Worm (Caenorhabditis elegans): ENCODE measurements around the gene F32D8.5.

F32D8.5 gene

DNA sequence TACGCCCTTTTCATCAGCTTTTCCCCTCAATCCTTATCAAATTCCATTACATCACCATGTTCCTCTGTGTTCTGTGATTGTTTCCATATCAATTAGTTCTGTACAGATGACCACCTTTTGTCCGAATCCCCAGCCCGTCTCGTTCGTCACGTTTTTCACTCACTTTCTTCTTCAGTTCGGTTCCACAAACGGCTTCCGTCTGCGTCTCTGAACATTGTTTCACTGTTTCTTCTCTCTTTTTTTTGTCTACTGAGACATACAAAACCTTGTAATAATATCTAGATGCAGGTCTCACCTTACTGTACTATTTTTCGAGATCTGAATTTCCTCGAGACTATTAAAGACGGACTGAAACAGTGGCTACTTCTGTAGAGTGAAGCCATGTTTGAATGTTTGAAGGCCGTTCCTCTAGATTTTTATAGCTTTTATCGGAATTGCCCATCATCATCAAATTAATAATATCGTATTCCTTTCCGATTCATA lies 8.2 kb upstream of the F32D8.5 start, which contains the start of gene F32D8.3:
F32D8.3 (plus strand) TSS at position 433 of the 483 bp plus-strand sequence.
- TF ChIP-seq hmbx-1 (tag; optimal IDR thresholded peaks at IDR 0.05) (no peak), aly-1 (tag; optimal IDR thresholded peaks at IDR 0.05) (no peak), tbx-11 (GFP tag; IDR thresholded peaks at IDR 0.05) (no peak), ceh-36 (tag; optimal IDR thresholded peaks at IDR 0.05) (no peak), pes-1 (GFP tag; IDR thresholded peaks at IDR 0.05) (no peak), tra-4 (tag; optimal IDR thresholded peaks at IDR 0.05) (no peak), sea-1 (GFP tag; conservative IDR thresholded peaks at IDR 0.05) (no peak), hmg-4 (GFP tag; optimal IDR thresholded peaks at IDR 0.05) (no peak), tbx-37 (GFP tag; conservative IDR thresholded peaks at IDR 0.05) (no peak), scrt-1 (GFP tag; IDR thresholded peaks at IDR 0.05) (no peak)

DNA sequence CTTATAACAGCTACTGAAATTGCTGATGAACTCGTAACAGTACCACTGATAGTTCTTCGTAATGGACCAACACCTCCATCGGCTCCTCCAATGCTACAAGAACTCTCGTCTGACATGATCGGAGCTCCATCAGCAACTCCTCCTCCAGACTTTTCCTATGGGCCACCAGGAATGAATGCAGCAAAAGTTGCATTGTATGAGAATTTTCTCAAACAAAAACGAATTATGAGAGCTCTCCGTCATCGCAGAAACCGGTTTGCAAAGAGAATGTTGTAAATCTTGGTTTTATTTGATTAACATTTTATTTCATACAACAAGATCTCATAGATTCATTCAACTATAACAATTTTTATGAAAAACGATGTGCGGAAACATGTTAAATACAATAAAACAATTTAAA lies 7.0 kb upstream of the F32D8.5 start:
- TF ChIP-seq pes-1 (GFP tag; IDR thresholded peaks at IDR 0.05), result no peak

DNA sequence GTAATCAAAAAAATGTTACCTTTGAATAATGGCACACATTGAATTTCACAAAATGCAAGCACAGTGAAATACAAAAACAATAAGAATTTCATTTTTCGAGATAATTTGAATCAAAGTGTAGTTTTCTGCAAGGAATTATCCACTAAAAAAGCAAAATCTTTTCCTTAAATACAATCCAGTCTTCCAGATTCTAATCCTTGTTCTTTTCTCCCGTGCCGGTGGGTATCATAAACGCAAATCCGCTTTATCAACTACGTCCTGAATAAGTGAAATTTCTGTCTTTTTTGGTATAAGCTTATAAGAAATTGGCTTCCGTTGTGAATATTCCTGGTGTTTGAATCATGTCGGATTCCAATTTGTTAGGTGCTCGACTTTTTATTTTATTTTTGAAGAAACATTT lies 6.4 kb upstream of the F32D8.5 start:
- TF ChIP-seq hmg-4 (GFP tag; optimal IDR thresholded peaks at IDR 0.05), result no peak

DNA sequence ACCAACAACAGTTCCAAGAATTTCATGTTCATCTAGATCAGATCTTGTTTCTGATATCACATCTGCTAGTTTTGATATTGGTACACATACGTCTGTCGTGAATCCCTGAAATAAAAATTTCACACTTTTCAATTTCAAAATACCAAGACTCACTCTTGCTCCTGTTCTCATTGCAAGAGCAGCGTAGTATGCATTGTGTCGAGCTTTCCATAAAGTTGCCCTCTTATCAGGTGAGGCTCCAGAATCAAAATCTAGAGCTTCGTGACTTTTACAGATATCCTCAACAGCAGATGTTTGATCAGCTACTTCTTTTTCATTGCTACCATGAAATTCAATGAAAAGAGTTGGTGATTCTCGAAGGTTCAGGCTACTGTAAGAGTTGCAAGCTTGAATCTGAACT lies 5.6 kb upstream of the F32D8.5 start, which contains the start of gene F32D8.11:
F32D8.11 (minus strand) TSS at position 101 of the 400 bp plus-strand sequence.
- TF ChIP-seq ceh-36 (tag; optimal IDR thresholded peaks at IDR 0.05), result no peak

DNA sequence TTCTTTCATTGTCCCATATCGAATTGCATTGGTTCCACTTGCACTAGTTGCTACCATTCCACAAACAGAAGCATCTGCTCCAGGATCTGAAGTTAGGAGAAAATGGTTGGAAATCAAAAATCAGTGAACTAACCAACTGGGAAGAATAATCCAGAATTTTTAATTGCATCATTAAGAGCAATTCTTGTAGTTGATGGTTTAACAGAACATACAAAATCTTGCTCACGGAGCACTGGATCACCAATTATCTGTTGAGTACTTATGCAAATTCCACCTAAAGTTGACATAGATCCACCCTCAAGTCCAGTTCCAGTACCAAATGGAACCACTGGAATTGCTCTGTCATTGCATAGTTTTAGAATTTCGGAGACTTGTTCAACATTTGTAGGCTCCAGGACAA lies 4.8 kb upstream of the F32D8.5 start:
- TF ChIP-seq hmbx-1 (tag; optimal IDR thresholded peaks at IDR 0.05) (no peak), ets-7 (tag; optimal IDR thresholded peaks at IDR 0.05) (no peak), ceh-36 (tag; optimal IDR thresholded peaks at IDR 0.05) (no peak)

DNA sequence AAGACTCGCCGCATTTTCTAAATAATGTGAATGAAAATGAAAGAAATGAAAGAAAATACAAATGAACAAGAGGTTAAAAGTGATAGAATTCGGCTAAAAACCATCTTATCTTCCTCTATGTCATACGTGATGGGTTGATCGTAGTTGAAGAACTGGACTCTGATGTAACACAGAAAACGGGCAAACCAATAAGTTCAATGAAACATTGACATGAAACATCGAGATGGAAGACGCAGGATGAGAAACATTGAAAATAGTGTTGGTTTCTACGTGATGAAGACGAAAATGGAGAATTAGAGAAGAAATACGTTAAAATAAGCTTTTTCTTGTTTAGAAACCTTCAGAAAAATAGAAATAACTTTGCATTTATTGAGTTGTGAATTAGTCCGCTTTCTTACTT lies 3.6 kb upstream of the F32D8.5 start, which contains the start of gene F32D8.12:
F32D8.12 (minus strand) TSS at position 48 of the 400 bp plus-strand sequence.
- no peak for TF ChIP-seq ceh-13 (GFP tag; optimal IDR thresholded peaks at IDR 0.05)
- TF ChIP-seq F13C5.2 (tag; optimal IDR thresholded peaks at IDR 0.05), result no peak
- no peak for TF ChIP-seq scrt-1 (GFP tag; IDR thresholded peaks at IDR 0.05)
- TF ChIP-seq hmg-4 (GFP tag; optimal IDR thresholded peaks at IDR 0.05), result no peak
- TF ChIP-seq sea-1 (GFP tag; conservative IDR thresholded peaks at IDR 0.05), result no peak
- no peak for TF ChIP-seq tbx-11 (GFP tag; IDR thresholded peaks at IDR 0.05)
- TF ChIP-seq ceh-36 (tag; optimal IDR thresholded peaks at IDR 0.05), result no peak
- TF ChIP-seq B0310.2 (tag; optimal IDR thresholded peaks at IDR 0.05), result no peak
- TF ChIP-seq flt-1 (GFP tag; IDR thresholded peaks at IDR 0.05), result no peak
- no peak for TF ChIP-seq ama-1 (optimal IDR thresholded peaks at IDR 0.05)
- TF ChIP-seq pes-1 (GFP tag; IDR thresholded peaks at IDR 0.05), result no peak
- no peak for TF ChIP-seq hnd-1 (tag; optimal IDR thresholded peaks at IDR 0.05)
- TF ChIP-seq ets-7 (tag; optimal IDR thresholded peaks at IDR 0.05), result no peak
- TF ChIP-seq aly-1 (tag; optimal IDR thresholded peaks at IDR 0.05), result no peak
- no peak for TF ChIP-seq hmbx-1 (tag; optimal IDR thresholded peaks at IDR 0.05)
- TF ChIP-seq tra-4 (tag; optimal IDR thresholded peaks at IDR 0.05), result no peak
- TF ChIP-seq tbx-37 (GFP tag; conservative IDR thresholded peaks at IDR 0.05), result no peak

DNA sequence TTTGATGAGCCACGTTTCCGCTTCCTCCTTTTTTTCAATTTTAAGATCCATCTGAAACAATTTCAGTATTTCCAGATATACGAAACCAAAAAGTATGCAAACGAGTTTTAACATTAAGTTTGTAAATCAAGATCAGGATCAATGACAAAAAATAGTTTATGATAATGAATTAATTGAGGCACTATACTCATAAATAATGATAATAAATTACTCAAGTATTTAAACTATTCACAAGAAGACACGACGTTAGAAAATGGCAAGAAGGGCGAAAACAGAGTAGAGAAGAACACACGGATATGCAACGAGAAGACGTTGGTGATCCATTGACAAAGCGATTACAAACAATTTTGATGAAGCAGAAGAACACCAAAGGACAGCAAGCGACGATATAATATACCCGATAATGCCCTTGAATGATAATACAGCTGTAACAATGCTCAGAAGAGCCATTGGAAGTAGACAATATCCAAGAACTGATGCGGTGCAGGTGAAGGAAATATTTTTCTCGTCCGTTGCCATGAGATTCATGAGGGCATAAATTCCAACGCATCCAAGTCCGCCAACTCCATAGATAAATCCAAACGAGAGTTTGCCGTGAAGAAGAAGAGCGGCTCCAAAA lies 981 bp upstream of the F32D8.5 start, which contains the start of gene F32D8.4:
F32D8.4 (minus strand) TSS at position 51 of the 619 bp plus-strand sequence.
- TF ChIP-seq ceh-36 (tag; optimal IDR thresholded peaks at IDR 0.05) (no peak), hmbx-1 (tag; optimal IDR thresholded peaks at IDR 0.05) (no peak), aly-1 (tag; optimal IDR thresholded peaks at IDR 0.05) (no peak), sea-1 (GFP tag; conservative IDR thresholded peaks at IDR 0.05) (no peak), B0310.2 (tag; optimal IDR thresholded peaks at IDR 0.05) (no peak), F13C5.2 (tag; optimal IDR thresholded peaks at IDR 0.05) (no peak)

DNA sequence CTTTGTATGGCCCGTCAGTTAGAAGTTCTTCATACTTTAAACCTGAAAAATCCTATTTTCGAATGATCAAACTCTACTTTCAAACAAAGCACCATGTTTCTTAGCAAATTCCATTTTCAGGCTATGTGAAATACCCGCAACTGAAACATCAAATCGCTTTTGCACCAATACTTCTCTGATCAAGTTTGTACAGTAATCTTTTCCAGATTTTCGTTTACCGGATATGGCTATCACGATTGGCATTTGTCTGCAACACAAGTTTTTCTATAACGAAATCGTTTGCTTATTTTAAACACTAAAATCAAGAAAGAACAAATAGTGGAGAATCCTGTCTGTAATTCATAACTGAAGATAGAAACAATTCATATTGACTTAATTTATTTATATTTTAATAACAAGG lies 1.7 kb downstream of the F32D8.5 start, which contains the start of gene F32D8.13:
F32D8.13 (minus strand) TSS at position 249 of the 400 bp plus-strand sequence.
- TF ChIP-seq pes-1 (GFP tag; IDR thresholded peaks at IDR 0.05), result no peak

DNA sequence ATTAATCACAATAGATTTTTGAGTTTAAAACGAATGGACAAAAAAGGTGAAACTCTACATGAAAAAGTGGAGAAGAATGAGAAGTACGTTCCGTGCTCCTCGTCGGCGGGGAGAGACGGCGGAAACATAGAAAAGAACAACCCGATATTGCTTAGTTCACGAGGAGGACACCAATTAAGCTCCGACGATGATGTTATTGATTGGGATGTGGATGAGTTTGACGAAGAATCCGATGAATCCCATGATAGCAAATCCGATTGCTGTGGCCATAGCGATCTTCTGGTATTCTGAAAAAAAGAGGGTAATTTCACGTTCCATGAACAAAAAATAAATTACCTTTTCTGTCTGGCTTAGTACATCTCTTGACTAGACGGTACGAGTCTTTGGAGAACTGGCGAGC lies 2.1 kb downstream of the F32D8.5 start:
- no peak for TF ChIP-seq flt-1 (GFP tag; IDR thresholded peaks at IDR 0.05)
- no peak for TF ChIP-seq aly-1 (tag; optimal IDR thresholded peaks at IDR 0.05)
- no peak for TF ChIP-seq tbx-37 (GFP tag; conservative IDR thresholded peaks at IDR 0.05)
- no peak for TF ChIP-seq ceh-36 (tag; optimal IDR thresholded peaks at IDR 0.05)
- TF ChIP-seq hmbx-1 (tag; optimal IDR thresholded peaks at IDR 0.05), result no peak
- TF ChIP-seq tra-4 (tag; optimal IDR thresholded peaks at IDR 0.05), result no peak
- TF ChIP-seq B0310.2 (tag; optimal IDR thresholded peaks at IDR 0.05), result no peak
- no peak for TF ChIP-seq F13C5.2 (tag; optimal IDR thresholded peaks at IDR 0.05)
- no peak for TF ChIP-seq ama-1 (optimal IDR thresholded peaks at IDR 0.05)
- TF ChIP-seq ceh-13 (GFP tag; optimal IDR thresholded peaks at IDR 0.05), result no peak

DNA sequence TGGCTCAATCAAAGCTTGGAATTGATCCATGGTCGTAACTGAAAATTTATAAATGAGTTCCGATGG lies 2.3 kb downstream of the F32D8.5 start, which contains the start of gene sec-61.G:
sec-61.G (minus strand) TSS at position 38 of the 66 bp plus-strand sequence.
- TF ChIP-seq sea-1 (GFP tag; conservative IDR thresholded peaks at IDR 0.05), result no peak
- TF ChIP-seq aly-1 (tag; optimal IDR thresholded peaks at IDR 0.05), result no peak
- TF ChIP-seq B0310.2 (tag; optimal IDR thresholded peaks at IDR 0.05), result no peak
- TF ChIP-seq ets-7 (tag; optimal IDR thresholded peaks at IDR 0.05), result no peak
- TF ChIP-seq ama-1 (optimal IDR thresholded peaks at IDR 0.05), result no peak
- no peak for TF ChIP-seq tbx-11 (GFP tag; IDR thresholded peaks at IDR 0.05)
- no peak for TF ChIP-seq tra-4 (tag; optimal IDR thresholded peaks at IDR 0.05)
- TF ChIP-seq tbx-37 (GFP tag; conservative IDR thresholded peaks at IDR 0.05), result no peak
- TF ChIP-seq hmbx-1 (tag; optimal IDR thresholded peaks at IDR 0.05), result no peak
- no peak for TF ChIP-seq hmg-4 (GFP tag; optimal IDR thresholded peaks at IDR 0.05)
